Worm (Caenorhabditis elegans) whole organism, young adult: ENCODE results near the gene ceh-76.

Experiments
- K12H6.12 ChIP-seq: fragments of 200-800 bp; sonication (Bioruptor generic); optimal IDR thresholded peaks from 2 replicates; lab custom pipeline; 2018; ENCODE audit warnings: mild to moderate bottlenecking, missing genetic modification characterization, missing compliant biosample characterization
- ama-1 ChIP-seq, 3 experiments: fragments of 150-350 bp in 1 of 3; sonication (generic microtip) in 2 of 3; optimal IDR thresholded peaks; 2 replicates each; lab custom pipeline; 2014 to 2018; ENCODE audit warnings: missing biosample characterization in 2 of 3, missing genetic modification characterization in 2 of 3, missing genetic modification reagents in 2 of 3
- bed-2 ChIP-seq: fragments of 200-800 bp; sonication (Bioruptor generic); IDR thresholded peaks from 2 replicates; pipeline ENCODE4 v1.3.6; 2022; ENCODE audit warnings: missing genetic modification reagents, missing genetic modification characterization, missing compliant biosample characterization
- die-1 ChIP-seq: sonication (generic microtip); optimal IDR thresholded peaks from 2 replicates; lab custom pipeline; 2016; ENCODE audit warnings: missing genotype, mild to moderate bottlenecking, missing genetic modification characterization, missing compliant biosample characterization
- sea-2 ChIP-seq: fragments of 200-800 bp; sonication (Bioruptor generic); IDR thresholded peaks from 2 replicates; pipeline ENCODE4 v1.3.6; 2022; ENCODE audit warnings: missing genetic modification characterization, missing compliant biosample characterization

DNA sequence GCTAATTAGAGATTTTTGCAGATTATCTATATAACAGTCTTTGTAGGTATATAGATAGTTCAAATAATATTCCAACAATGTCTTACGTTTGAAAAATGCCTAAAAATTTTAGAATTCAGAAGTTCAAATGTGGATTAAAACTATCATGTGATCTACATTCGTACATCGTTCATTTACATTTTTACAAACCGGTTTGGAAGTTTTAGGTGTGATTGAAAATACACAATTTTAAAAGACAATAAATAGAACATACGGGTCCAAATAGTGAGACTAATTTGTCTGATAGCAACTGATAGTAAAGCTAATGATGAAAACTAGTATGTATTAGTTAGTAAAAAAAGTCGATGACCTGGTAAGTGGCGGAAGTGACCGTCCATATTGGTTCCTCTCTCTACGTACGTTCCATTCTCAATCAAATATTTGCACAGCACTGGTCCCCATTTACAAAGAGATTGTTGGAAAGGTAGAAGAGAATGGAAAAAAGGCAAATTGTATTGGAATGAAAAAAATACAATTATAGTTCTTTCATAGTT lies 46.9 kb upstream of the ceh-76 start:
- no peak for TF ChIP-seq K12H6.12 (tag; lab: Kevin White, UChicago)
- no peak for TF ChIP-seq die-1 (tag; lab: Kevin White, UChicago)
- TF ChIP-seq sea-2 (GFP tag; lab: Robert Waterston, UW), result no peak
- TF ChIP-seq ama-1 (optimal IDR thresholded peaks at IDR 0.05; lab: Kevin White, UChicago), result no peak
- no peak for TF ChIP-seq ama-1 (GFP tag; optimal IDR thresholded peaks at IDR 0.05; lab: Kevin White, UChicago)
- TF ChIP-seq bed-2, result no peak
